Worm (Caenorhabditis elegans) whole organism, mixed stage, embryonic: Measurements from ENCODE around the gene W01B6.6.

Experiments used
- elt-3 ChIP-seq: fragments of 150-350 bp; optimal IDR thresholded peaks from 2 replicates; lab custom pipeline; 2014; ENCODE audit warnings: missing biosample characterization, missing genetic modification characterization
- sem-2 ChIP-seq: fragments of 200-800 bp; sonication (Bioruptor generic); optimal IDR thresholded peaks from 2 replicates; lab custom pipeline; 2018; ENCODE audit warnings: mild to moderate bottlenecking, missing genetic modification characterization, missing compliant biosample characterization

ce11 chrIV:10068266-10068665 lies 12.7 kb upstream of the W01B6.6 start:
- TF ChIP-seq elt-3 (tag; lab: Kevin White, UChicago) (no peak), sem-2 (GFP tag; lab: Kevin White, UChicago) (no peak)
